Worm (Caenorhabditis elegans) whole organism, L3 larva: ENCODE data around the gene ubh-2.

Source experiments
- R02D3.7 ChIP-seq: fragments of 150-350 bp; optimal IDR thresholded peaks from 2 replicates; lab custom pipeline; 2014; ENCODE audit warnings: missing biosample characterization, missing genetic modification characterization
- ZK546.5 ChIP-seq: sonication (generic microtip); optimal IDR thresholded peaks from 2 replicates; lab custom pipeline; 2017; ENCODE audit warnings: missing biosample characterization, missing genetic modification characterization
- aly-2 ChIP-seq: fragments of 150-350 bp; optimal IDR thresholded peaks from 2 replicates; lab custom pipeline; 2014; ENCODE audit warnings: missing biosample characterization, missing genetic modification characterization
- ama-1 ChIP-seq: fragments of 150-350 bp; optimal IDR thresholded peaks from 2 replicates; lab custom pipeline; 2018
- ceh-28 ChIP-seq: fragments of 150-350 bp; optimal IDR thresholded peaks from 2 replicates; lab custom pipeline; 2014; ENCODE audit warnings: missing biosample characterization, missing genetic modification reagents, missing genetic modification characterization
- ceh-9 ChIP-seq: sonication (generic microtip); optimal IDR thresholded peaks from 2 replicates; lab custom pipeline; 2018; ENCODE audit warnings: missing biosample characterization, missing genetic modification characterization
- daf-12 ChIP-seq: fragments of 150-350 bp; optimal IDR thresholded peaks from 2 replicates; lab custom pipeline; 2014; ENCODE audit warnings: missing biosample characterization, missing genetic modification reagents, missing genetic modification characterization
- egl-27 ChIP-seq: sonication (generic microtip); optimal IDR thresholded peaks from 4 replicates; lab custom pipeline; 2017; ENCODE audit warnings: missing biosample characterization, missing genetic modification reagents, missing genetic modification characterization
- egl-5 ChIP-seq: fragments of 150-350 bp; optimal IDR thresholded peaks from 2 replicates; lab custom pipeline; 2017; ENCODE audit warnings: missing biosample characterization, missing genetic modification reagents, missing genetic modification characterization, inconsistent platforms
- elt-2 ChIP-seq: sonication (generic microtip); optimal IDR thresholded peaks from 2 replicates; lab custom pipeline; 2016; ENCODE audit warnings: missing genetic modification reagents, mild to moderate bottlenecking, missing genetic modification characterization, missing compliant biosample characterization
- elt-3 ChIP-seq, 3 experiments: fragments of 150-350 bp in 1 of 3; sonication (generic microtip) in 2 of 3; optimal IDR thresholded peaks; 2 replicates in 2 of 3; 4 replicates in 1 of 3; lab custom pipeline; 2014 to 2017; ENCODE audit warnings: missing biosample characterization in 3 of 3, missing genetic modification characterization in 3 of 3
- eor-1 ChIP-seq, 2 experiments: fragments of 150-350 bp; optimal IDR thresholded peaks; 2 replicates each; lab custom pipeline; 2014 to 2018; ENCODE audit warnings: missing biosample characterization in 2 of 2, missing genetic modification characterization in 2 of 2
- fkh-2 ChIP-seq: fragments of 150-350 bp; optimal IDR thresholded peaks from 2 replicates; lab custom pipeline; 2014; ENCODE audit warnings: missing biosample characterization, missing genetic modification reagents, missing genetic modification characterization
- fos-1 ChIP-seq: fragments of 150-350 bp; optimal IDR thresholded peaks from 2 replicates; lab custom pipeline; 2014; ENCODE audit warnings: missing biosample characterization, missing genetic modification characterization
- hmg-11 ChIP-seq: sonication (generic microtip); optimal IDR thresholded peaks from 2 replicates; lab custom pipeline; 2016; ENCODE audit warnings: missing genetic modification characterization, missing compliant biosample characterization
- jun-1 ChIP-seq: fragments of 150-350 bp; optimal IDR thresholded peaks from 2 replicates; lab custom pipeline; 2014; ENCODE audit warnings: missing biosample characterization, missing genetic modification reagents, missing genetic modification characterization
- lin-15B ChIP-seq: fragments of 150-350 bp; optimal IDR thresholded peaks from 2 replicates; lab custom pipeline; 2014; ENCODE audit warnings: missing biosample characterization, missing genetic modification characterization
- lin-39 ChIP-seq: fragments of 150-350 bp; optimal IDR thresholded peaks from 2 replicates; lab custom pipeline; 2018; ENCODE audit warnings: missing biosample characterization, missing genetic modification reagents, missing genetic modification characterization
- lsy-12 ChIP-seq: sonication (generic microtip); optimal IDR thresholded peaks from 2 replicates; lab custom pipeline; 2016; ENCODE audit warnings: mild to moderate bottlenecking, missing genetic modification characterization, missing compliant biosample characterization
- mdl-1 ChIP-seq: fragments of 150-350 bp; optimal IDR thresholded peaks from 2 replicates; lab custom pipeline; 2014; ENCODE audit warnings: missing biosample characterization, missing genetic modification characterization
- mml-1 ChIP-seq: fragments of 150-350 bp; sonication (generic microtip); optimal IDR thresholded peaks from 3 replicates; lab custom pipeline; 2014; ENCODE audit warnings: missing biosample characterization, missing genetic modification characterization
- nfya-1 ChIP-seq: sonication (generic microtip); optimal IDR thresholded peaks from 2 replicates; lab custom pipeline; 2017; ENCODE audit warnings: missing genetic modification characterization, mild to moderate bottlenecking, missing compliant biosample characterization, antibody characterized with exemption, moderate library complexity; ENCODE audit not compliant: insufficient read depth
- nhr-12 ChIP-seq: fragments of 150-350 bp; optimal IDR thresholded peaks from 2 replicates; lab custom pipeline; 2014; ENCODE audit warnings: missing biosample characterization, missing genetic modification characterization
- nhr-23 ChIP-seq: fragments of 150-350 bp; optimal IDR thresholded peaks from 2 replicates; lab custom pipeline; 2014; ENCODE audit warnings: missing biosample characterization, missing genetic modification reagents, missing genetic modification characterization
- nhr-237 ChIP-seq: fragments of 150-350 bp; optimal IDR thresholded peaks from 2 replicates; lab custom pipeline; 2014; ENCODE audit warnings: missing biosample characterization, missing genetic modification characterization
- nhr-25 ChIP-seq: sonication (generic microtip); optimal IDR thresholded peaks from 2 replicates; lab custom pipeline; 2017; ENCODE audit warnings: missing biosample characterization, missing genetic modification characterization
- nhr-43 ChIP-seq: sonication (generic microtip); optimal IDR thresholded peaks from 2 replicates; lab custom pipeline; 2016; ENCODE audit warnings: mild to moderate bottlenecking, missing genetic modification characterization, missing compliant biosample characterization; ENCODE audit not compliant: poor library complexity, severe bottlenecking
- nhr-67 ChIP-seq: fragments of 150-350 bp; optimal IDR thresholded peaks from 2 replicates; lab custom pipeline; 2014; ENCODE audit warnings: missing biosample characterization, missing genetic modification characterization
- nhr-77 ChIP-seq: fragments of 150-350 bp; optimal IDR thresholded peaks from 2 replicates; lab custom pipeline; 2014; ENCODE audit warnings: missing biosample characterization, missing genetic modification characterization
- pha-4 ChIP-seq: fragments of 150-350 bp; optimal IDR thresholded peaks from 2 replicates; lab custom pipeline; 2014; ENCODE audit warnings: missing biosample characterization, missing genetic modification reagents, missing genetic modification characterization
- pqm-1 ChIP-seq: fragments of 150-350 bp; optimal IDR thresholded peaks from 2 replicates; lab custom pipeline; 2017; ENCODE audit warnings: missing biosample characterization, missing genetic modification characterization, inconsistent platforms
- sea-2 ChIP-seq: fragments of 150-350 bp; sonication (generic microtip); optimal IDR thresholded peaks from 4 replicates; lab custom pipeline; 2014; ENCODE audit warnings: missing biosample characterization, missing genetic modification reagents, missing genetic modification characterization
- skn-1 ChIP-seq: fragments of 150-350 bp; optimal IDR thresholded peaks from 2 replicates; lab custom pipeline; 2014; ENCODE audit warnings: missing biosample characterization, missing genetic modification characterization
- snpc-4 ChIP-seq: fragments of 150-350 bp; optimal IDR thresholded peaks from 2 replicates; lab custom pipeline; 2014; ENCODE audit warnings: missing biosample characterization, missing genetic modification characterization
- tbx-2 ChIP-seq: sonication (generic microtip); optimal IDR thresholded peaks from 2 replicates; lab custom pipeline; 2016; ENCODE audit warnings: mild to moderate bottlenecking, missing genetic modification characterization, missing compliant biosample characterization
- unc-39 ChIP-seq: sonication (generic microtip); optimal IDR thresholded peaks from 4 replicates; lab custom pipeline; 2017; ENCODE audit warnings: missing biosample characterization, missing genetic modification characterization
- unc-62 ChIP-seq: fragments of 150-350 bp; sonication (generic microtip); optimal IDR thresholded peaks from 4 replicates; lab custom pipeline; 2014; ENCODE audit warnings: missing biosample characterization, missing genetic modification reagents, missing genetic modification characterization
- zag-1 ChIP-seq: fragments of 150-350 bp; optimal IDR thresholded peaks from 2 replicates; lab custom pipeline; 2014; ENCODE audit warnings: missing biosample characterization, missing genetic modification characterization
- ztf-11 ChIP-seq: fragments of 150-350 bp; optimal IDR thresholded peaks from 2 replicates; lab custom pipeline; 2014; ENCODE audit warnings: missing biosample characterization, missing genetic modification characterization

The ubh-2 gene

ce11 chrV:6516491-6517304 is 7.1 kb upstream of the ubh-2 start, which contains the start of gene mdh-1:
Gene mdh-1, minus strand, starts transcription at chrV:6516526.
- TF ChIP-seq ceh-28 (peak; percentile 55), lsy-12 (tag; lab: Kevin White, UChicago) (no peak), elt-2 (tag; lab: Kevin White, UChicago) (peak; percentile 30), sea-2 (no peak), unc-39 (tag; lab: Kevin White, UChicago) (no peak), ceh-9 (tag; lab: Kevin White, UChicago) (no peak), zag-1 (tag; lab: Kevin White, UChicago) (no peak), unc-62 (GFP tag; lab: Kevin White, UChicago) (no peak), lin-15B (tag; lab: Kevin White, UChicago) (peak; percentile 38), pha-4 (peak; percentile 70), snpc-4 (tag; lab: Kevin White, UChicago) (peak; percentile 21), fkh-2 (tag; lab: Kevin White, UChicago) (no peak), nhr-77 (no peak), nhr-237 (no peak), hmg-11 (peak; percentile 31), elt-3 (tag; optimal IDR thresholded peaks at IDR 0.05; lab: Kevin White, UChicago) (no peak), nfya-1 (tag; lab: Kevin White, UChicago) (peak; percentile 10)

ce11 chrV:6515344-6515743 is 5.7 kb upstream of the ubh-2 start:
- no peak for TF ChIP-seq nfya-1 (tag; lab: Kevin White, UChicago)
- no peak for TF ChIP-seq egl-27
- no peak for TF ChIP-seq unc-39 (tag; lab: Kevin White, UChicago)
- no peak for TF ChIP-seq nhr-12 (tag; lab: Kevin White, UChicago)
- no peak for TF ChIP-seq lin-39 (tag; lab: Kevin White, UChicago)
- TF ChIP-seq ceh-28 = no peak
- no peak for TF ChIP-seq pqm-1 (tag; lab: Kevin White, UChicago)
- TF ChIP-seq sea-2 = no peak
- TF ChIP-seq elt-3 (tag; optimal IDR thresholded peaks at IDR 0.05; lab: Kevin White, UChicago) = no peak
- no peak for TF ChIP-seq R02D3.7 (tag; lab: Kevin White, UChicago)
- no peak for TF ChIP-seq tbx-2 (tag; lab: Kevin White, UChicago)
- TF ChIP-seq pha-4 = no peak
- no peak for TF ChIP-seq nhr-25
- TF ChIP-seq egl-5 (tag; lab: Kevin White, UChicago) = no peak
- TF ChIP-seq eor-1 (tag; optimal IDR thresholded peaks at IDR 0.05; lab: Kevin White, UChicago) = no peak
- no peak for TF ChIP-seq nhr-67 (tag; lab: Kevin White, UChicago)
- TF ChIP-seq ceh-9 (tag; lab: Kevin White, UChicago) = no peak
- no peak for TF ChIP-seq hmg-11

- TF ChIP-seq ceh-28 (peak; percentile 10), ama-1 (lab: Kevin White, UChicago) (peak; percentile 99), fos-1 (tag; lab: Kevin White, UChicago) (no peak), R02D3.7 (tag; lab: Kevin White, UChicago) (no peak), jun-1 (tag; lab: Kevin White, UChicago) (no peak), nhr-25 (peak; percentile 66), elt-3 (tag; optimal IDR thresholded peaks at IDR 0.05; lab: Kevin White, UChicago) (peak in 1 of 3 experiments; percentile 85), lin-39 (tag; lab: Kevin White, UChicago) (peak; percentile 24), mml-1 (tag; lab: Kevin White, UChicago) (no peak), egl-5 (tag; lab: Kevin White, UChicago) (peak; percentile 52), elt-2 (tag; lab: Kevin White, UChicago) (peak; percentile 29), ZK546.5 (no peak), fkh-2 (tag; lab: Kevin White, UChicago) (no peak), tbx-2 (tag; lab: Kevin White, UChicago) (peak; percentile 43), sea-2 (no peak), nhr-23 (tag; lab: Kevin White, UChicago) (peak; percentile 66), daf-12 (tag; lab: Kevin White, UChicago) (no peak), nhr-43 (tag; lab: Kevin White, UChicago) (peak; percentile 85), nfya-1 (tag; lab: Kevin White, UChicago) (peak; percentile 14), pqm-1 (tag; lab: Kevin White, UChicago) (no peak), nhr-67 (tag; lab: Kevin White, UChicago) (no peak), mdl-1 (tag; lab: Kevin White, UChicago) (no peak), skn-1 (tag; lab: Kevin White, UChicago) (no peak), zag-1 (tag; lab: Kevin White, UChicago) (no peak), ztf-11 (tag; lab: Kevin White, UChicago) (no peak), lsy-12 (tag; lab: Kevin White, UChicago) (peak; percentile 46), aly-2 (tag; lab: Kevin White, UChicago) (no peak)
- TF ChIP-seq, all 47 proteins: peak for 12
Measured at ce11 chrV:6514887-6515324, 5.3 kb upstream of the ubh-2 start, which contains the start of gene dpy-11. Gene dpy-11, minus strand, starts transcription at chrV:6515240.
